Worm (Caenorhabditis elegans): ENCODE measurements around the gene fbxa-139.

DNA sequence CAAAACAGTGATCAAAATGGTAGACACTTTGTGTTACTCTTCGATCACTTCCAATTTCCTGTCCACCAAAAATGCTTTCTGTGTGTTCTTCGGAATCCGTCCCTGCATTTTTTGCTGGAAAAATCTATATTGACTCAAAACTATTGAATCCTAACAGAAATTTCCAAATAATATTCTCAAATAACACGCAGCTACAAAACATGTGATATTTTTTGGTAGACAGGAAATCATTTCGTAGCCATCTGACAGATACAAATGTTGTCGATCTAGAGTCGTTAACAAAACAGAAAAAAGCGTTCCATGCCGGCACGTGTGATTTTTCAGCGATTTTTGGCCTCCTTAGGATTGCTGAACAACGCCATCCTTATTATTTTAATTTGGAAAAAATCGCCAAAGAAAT lies 18.4 kb upstream of the fbxa-139 start, which contains the start of gene str-263:
- no peak for TF ChIP-seq B0310.2 (tag; optimal IDR thresholded peaks at IDR 0.05)
- no peak for TF ChIP-seq F13C5.2 (tag; optimal IDR thresholded peaks at IDR 0.05)
- no peak for TF ChIP-seq ceh-36 (tag; optimal IDR thresholded peaks at IDR 0.05)
- TF ChIP-seq ama-1 (optimal IDR thresholded peaks at IDR 0.05): no peak
- no peak for TF ChIP-seq hnd-1 (tag; optimal IDR thresholded peaks at IDR 0.05)
- no peak for TF ChIP-seq aly-1 (tag; optimal IDR thresholded peaks at IDR 0.05)
- no peak for TF ChIP-seq tbx-11 (GFP tag; IDR thresholded peaks at IDR 0.05)
- no peak for TF ChIP-seq ceh-13 (GFP tag; optimal IDR thresholded peaks at IDR 0.05)
- TF ChIP-seq flt-1 (GFP tag; IDR thresholded peaks at IDR 0.05): no peak
- no peak for TF ChIP-seq hmbx-1 (tag; optimal IDR thresholded peaks at IDR 0.05)
- TF ChIP-seq ets-7 (tag; optimal IDR thresholded peaks at IDR 0.05): no peak
- TF ChIP-seq scrt-1 (GFP tag; IDR thresholded peaks at IDR 0.05): no peak
